Worm (Caenorhabditis elegans) whole organism, mixed stage, embryonic: ENCODE measurements around the gene drap-1.

Experiments
- drap-1 ChIP-seq: fragments of 200-800 bp; sonication (Bioruptor generic); optimal IDR thresholded peaks from 3 replicates; lab custom pipeline; 2018; ENCODE audit warnings: mild to moderate bottlenecking, missing genetic modification characterization, missing compliant biosample characterization
- elt-1 ChIP-seq: sonication (generic microtip); optimal IDR thresholded peaks from 2 replicates; lab custom pipeline; 2017; ENCODE audit warnings: missing genetic modification characterization, mild to moderate bottlenecking, missing compliant biosample characterization, antibody characterized with exemption, moderate library complexity, borderline replicate concordance; ENCODE audit not compliant: insufficient read depth
- ham-2 ChIP-seq: fragments of 200-800 bp; sonication (Bioruptor generic); optimal IDR thresholded peaks from 2 replicates; lab custom pipeline; 2018; ENCODE audit warnings: mild to moderate bottlenecking, missing genetic modification characterization, missing compliant biosample characterization
- hlh-1 ChIP-seq: fragments of 150-350 bp; optimal IDR thresholded peaks from 2 replicates; lab custom pipeline; 2014; ENCODE audit warnings: missing biosample characterization, missing genetic modification reagents, missing genetic modification characterization
- lin-13 ChIP-seq: fragments of 150-350 bp; optimal IDR thresholded peaks from 2 replicates; lab custom pipeline; 2014; ENCODE audit warnings: missing biosample characterization, missing genetic modification characterization
- lsy-2 ChIP-seq: fragments of 150-350 bp; optimal IDR thresholded peaks from 2 replicates; lab custom pipeline; 2014; ENCODE audit warnings: missing biosample characterization, missing genetic modification characterization
- nhr-2 ChIP-seq: fragments of 150-350 bp; optimal IDR thresholded peaks from 2 replicates; lab custom pipeline; 2014; ENCODE audit warnings: missing biosample characterization, missing genetic modification characterization
- nhr-237 ChIP-seq: fragments of 150-350 bp; optimal IDR thresholded peaks from 2 replicates; lab custom pipeline; 2014; ENCODE audit warnings: missing biosample characterization, missing genetic modification characterization
- snpc-4 ChIP-seq: fragments of 150-350 bp; optimal IDR thresholded peaks from 2 replicates; lab custom pipeline; 2014; ENCODE audit warnings: missing biosample characterization, missing genetic modification characterization
- tbx-8 ChIP-seq: fragments of 200-800 bp; sonication (Bioruptor generic); optimal IDR thresholded peaks from 2 replicates; lab custom pipeline; 2018; ENCODE audit warnings: mild to moderate bottlenecking, missing genetic modification characterization, moderate library complexity, missing compliant biosample characterization
- unc-62 ChIP-seq: fragments of 150-350 bp; optimal IDR thresholded peaks from 2 replicates; lab custom pipeline; 2014; ENCODE audit warnings: missing biosample characterization, missing genetic modification reagents, missing genetic modification characterization
- ztf-11 ChIP-seq: fragments of 150-350 bp; optimal IDR thresholded peaks from 2 replicates; lab custom pipeline; 2014; ENCODE audit warnings: missing biosample characterization, missing genetic modification characterization

DNA sequence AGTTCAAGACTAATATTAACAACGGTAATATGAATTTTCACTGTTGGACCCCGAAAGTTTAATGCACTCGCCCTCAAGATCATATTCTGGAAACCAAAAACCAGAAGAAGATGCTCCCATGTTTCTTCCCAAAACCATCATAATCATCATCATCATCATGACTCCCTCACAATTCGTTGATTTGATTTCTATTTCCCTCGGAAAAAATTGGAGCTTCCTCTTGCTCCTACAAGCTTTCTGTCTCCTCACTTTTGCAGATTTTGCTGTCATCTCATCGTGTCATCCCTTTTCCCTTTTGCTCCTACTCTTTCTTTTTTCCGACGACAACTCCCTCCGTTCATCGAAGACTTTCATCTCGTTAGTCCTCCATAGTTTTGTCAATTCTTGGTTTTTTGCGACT, 42.1 kb downstream of the drap-1 start, which contains the start of gene F46B6.2:
- no peak for TF ChIP-seq elt-1 (tag; lab: Kevin White, UChicago)
- TF ChIP-seq lin-13, result no peak
- TF ChIP-seq snpc-4 (tag; lab: Kevin White, UChicago), result no peak
- TF ChIP-seq unc-62 (GFP tag; lab: Kevin White, UChicago), result no peak
- TF ChIP-seq lsy-2 (tag; lab: Kevin White, UChicago), result no peak
- no peak for TF ChIP-seq tbx-8 (GFP tag; lab: Kevin White, UChicago)
- no peak for TF ChIP-seq nhr-2 (tag; lab: Kevin White, UChicago)
- no peak for TF ChIP-seq ham-2
- no peak for TF ChIP-seq drap-1 (GFP tag; lab: Kevin White, UChicago)
- TF ChIP-seq hlh-1 (tag; lab: Kevin White, UChicago), result no peak
- no peak for TF ChIP-seq ztf-11 (tag; lab: Kevin White, UChicago)
- no peak for TF ChIP-seq nhr-237 (tag; lab: Kevin White, UChicago)
